Worm (Caenorhabditis elegans): ENCODE measurements around the gene C10C5.5.

C10C5.5 gene

DNA sequence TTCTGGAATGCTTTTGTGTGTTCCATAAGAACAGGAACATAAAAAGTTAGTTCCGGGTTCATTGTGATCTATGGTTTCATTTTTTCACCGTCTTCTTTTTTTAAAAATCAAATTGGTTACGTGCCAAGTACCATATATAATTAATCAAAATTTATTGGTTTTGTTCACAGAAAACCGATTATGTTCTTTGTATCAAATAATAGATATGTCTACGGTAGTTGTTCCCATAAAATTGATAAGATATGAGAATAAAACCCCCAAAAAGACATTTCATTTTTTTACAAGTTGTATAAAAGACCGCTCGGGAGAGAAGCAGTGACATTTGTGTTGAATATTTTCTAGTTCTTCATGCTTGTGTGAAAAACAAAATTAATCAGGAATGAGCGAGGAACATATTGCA is at the start of gene C10C5.5:
TSS of gene C10C5.5 (plus strand) at position 301 of the 400 bp plus-strand sequence.
- TF ChIP-seq him-1 (tag; optimal IDR thresholded peaks at IDR 0.05) (no peak), dao-5 (tag; optimal IDR thresholded peaks at IDR 0.05) (no peak), W03F9.2 (tag; optimal IDR thresholded peaks at IDR 0.05) (no peak)

- TF ChIP-seq him-1 (tag; optimal IDR thresholded peaks at IDR 0.05) (no peak), dao-5 (tag; optimal IDR thresholded peaks at IDR 0.05) (no peak), W03F9.2 (tag; optimal IDR thresholded peaks at IDR 0.05) (no peak)
These were observed 48.2 kb upstream of the C10C5.5 start for ce11 chrIV:9333007-9333406.

DNA sequence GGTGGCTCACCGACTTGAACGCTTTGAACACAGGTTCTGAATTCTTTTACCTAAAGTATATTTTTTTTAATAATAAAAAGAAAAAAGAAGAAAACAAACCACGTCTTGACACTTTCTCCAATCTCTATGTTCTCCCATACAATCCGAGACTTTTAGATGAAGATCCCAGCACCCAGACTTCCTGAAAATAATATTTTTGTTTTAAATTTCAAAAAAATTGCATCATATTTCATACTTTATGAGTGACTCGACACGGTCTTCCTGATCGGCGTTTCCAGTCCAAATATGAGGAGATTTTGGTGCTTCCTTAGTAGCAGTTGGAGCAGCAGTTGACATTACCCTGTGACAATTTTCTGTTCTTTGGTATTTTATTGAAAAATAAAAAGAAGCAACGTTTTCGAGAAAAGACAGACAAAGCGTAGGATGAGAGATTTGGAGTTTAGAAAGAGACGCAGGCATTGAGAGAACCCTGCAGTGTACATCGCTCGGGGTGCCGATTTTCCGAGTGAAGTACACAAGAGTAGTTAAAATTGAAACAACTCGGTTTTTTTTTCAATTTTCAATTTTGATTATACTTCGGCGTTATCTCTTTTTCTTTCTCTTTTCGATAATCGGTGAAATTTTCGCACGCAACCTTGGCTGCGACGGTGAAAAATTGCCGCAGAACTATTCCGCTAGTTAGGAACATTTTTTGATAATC is 45.5 kb upstream of the C10C5.5 start, which contains the start of the genes coa-4 and T20D3.14:
TSS of gene coa-4 (minus strand) at position 51 of the 700 bp plus-strand sequence.
TSS of gene T20D3.14 (minus strand) at position 358 of the 700 bp plus-strand sequence.
- TF ChIP-seq W03F9.2 (tag; optimal IDR thresholded peaks at IDR 0.05) (no peak), dao-5 (tag; optimal IDR thresholded peaks at IDR 0.05) (no peak), him-1 (tag; optimal IDR thresholded peaks at IDR 0.05) (no peak)

ce11 chrIV:9336538-9337090 is 44.6 kb upstream of the C10C5.5 start, which contains the start of gene T20D3.5:
Gene T20D3.5, plus strand, starts transcription at chrIV:9337040.
- no peak for TF ChIP-seq W03F9.2 (tag; optimal IDR thresholded peaks at IDR 0.05)
- no peak for TF ChIP-seq dao-5 (tag; optimal IDR thresholded peaks at IDR 0.05)
- no peak for TF ChIP-seq him-1 (tag; optimal IDR thresholded peaks at IDR 0.05)

ce11 chrIV:9339205-9339604 is 42.0 kb upstream of the C10C5.5 start, which contains the start of gene T20D3.6:
Gene T20D3.6, minus strand, starts transcription at chrIV:9339305.
- no peak for TF ChIP-seq him-1 (tag; optimal IDR thresholded peaks at IDR 0.05)
- no peak for TF ChIP-seq W03F9.2 (tag; optimal IDR thresholded peaks at IDR 0.05)
- TF ChIP-seq dao-5 (tag; optimal IDR thresholded peaks at IDR 0.05) = no peak

DNA sequence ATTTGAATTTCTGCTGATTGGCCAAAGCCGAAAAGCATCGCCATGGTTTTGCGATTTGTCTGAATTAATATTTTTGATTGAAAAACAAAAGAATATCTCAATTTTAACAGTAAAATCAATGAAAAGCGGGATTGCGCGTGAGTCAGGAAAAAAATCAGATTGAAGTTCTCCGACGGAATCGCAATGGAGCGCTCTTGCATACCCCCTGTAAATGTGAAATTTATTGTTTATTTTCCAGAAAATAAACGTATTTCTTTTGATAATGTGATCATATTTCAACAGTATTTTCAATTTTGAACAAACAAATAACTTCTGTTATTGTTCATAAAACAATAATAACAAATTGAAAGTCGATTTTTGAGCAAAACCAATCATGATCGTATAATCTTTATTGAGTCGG is 39.6 kb upstream of the C10C5.5 start, which contains the start of gene vps-26:
TSS of gene vps-26 (minus strand) at position 200 of the 400 bp plus-strand sequence.
- no peak for TF ChIP-seq dao-5 (tag; optimal IDR thresholded peaks at IDR 0.05)
- TF ChIP-seq W03F9.2 (tag; optimal IDR thresholded peaks at IDR 0.05) = peak; percentile 22
- no peak for TF ChIP-seq him-1 (tag; optimal IDR thresholded peaks at IDR 0.05)

DNA sequence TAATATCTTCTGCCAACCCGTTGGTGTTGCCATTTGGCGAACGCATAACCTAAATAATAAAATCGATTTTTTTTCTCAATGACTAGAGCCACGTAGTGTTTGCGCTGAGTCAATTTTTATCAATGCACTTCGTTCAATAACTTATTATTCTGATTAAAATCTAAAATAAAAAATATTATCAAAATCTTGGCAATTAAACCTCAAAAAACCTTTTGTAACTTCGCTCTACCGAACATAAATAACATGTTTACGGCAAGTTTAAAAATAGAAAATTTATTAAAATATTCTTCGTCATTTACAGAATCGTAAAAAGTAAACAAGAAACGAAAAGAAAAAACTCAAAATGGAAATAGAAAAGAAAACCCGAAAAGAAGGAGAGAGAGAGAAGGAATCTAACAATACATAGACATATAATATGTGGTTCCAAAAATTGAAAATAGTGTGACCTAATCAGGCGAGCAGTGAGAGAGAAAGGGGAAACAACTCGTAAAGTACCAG is 38.1 kb upstream of the C10C5.5 start, which contains the start of gene pigc-1:
TSS of gene pigc-1 (minus strand) at position 51 of the 498 bp plus-strand sequence.
- TF ChIP-seq W03F9.2 (tag; optimal IDR thresholded peaks at IDR 0.05) = peak; percentile 1
- TF ChIP-seq dao-5 (tag; optimal IDR thresholded peaks at IDR 0.05) = no peak

DNA sequence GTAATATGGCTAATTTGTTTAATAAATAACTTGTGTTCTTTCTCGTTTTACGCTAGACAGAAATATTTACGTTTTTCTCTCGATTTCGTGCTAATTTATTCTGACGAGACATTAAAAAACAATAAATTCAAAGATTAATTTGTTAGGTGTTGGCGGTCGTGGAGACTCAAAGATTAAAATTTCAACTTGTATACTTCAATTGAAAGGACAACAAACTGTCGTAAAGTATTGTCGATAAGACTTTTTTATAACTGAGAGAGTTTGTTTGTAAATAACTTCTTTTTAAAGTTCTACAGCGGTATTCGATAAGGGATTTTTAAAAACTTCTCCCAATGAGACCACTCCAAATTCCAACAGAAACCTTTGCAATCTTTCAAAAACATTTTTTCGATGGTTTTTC is 27.5 kb upstream of the C10C5.5 start:
- TF ChIP-seq dao-5 (tag; optimal IDR thresholded peaks at IDR 0.05) = no peak

DNA sequence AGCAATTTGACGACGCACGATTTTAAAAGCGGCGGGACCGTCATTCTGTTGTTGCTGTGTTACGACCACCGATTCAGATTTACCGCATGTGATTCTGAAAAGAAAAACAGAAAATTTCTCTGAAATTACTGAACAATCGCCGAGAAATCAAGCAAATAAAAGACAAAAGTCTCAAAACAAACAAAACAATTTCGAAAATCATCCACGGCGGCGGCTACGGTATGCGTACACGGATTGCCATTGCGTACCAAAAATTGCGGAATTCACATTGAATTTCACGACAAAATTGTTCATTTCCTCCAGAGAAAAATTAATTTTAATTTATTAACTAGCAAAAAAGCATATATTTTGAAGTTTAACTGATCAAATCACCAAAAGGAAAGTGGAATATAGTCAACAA is 14.8 kb upstream of the C10C5.5 start, which contains the start of gene pezo-1:
TSS of gene pezo-1 (minus strand) at position 101 of the 400 bp plus-strand sequence.
- TF ChIP-seq him-1 (tag; optimal IDR thresholded peaks at IDR 0.05) (no peak), W03F9.2 (tag; optimal IDR thresholded peaks at IDR 0.05) (no peak), dao-5 (tag; optimal IDR thresholded peaks at IDR 0.05) (no peak)

DNA sequence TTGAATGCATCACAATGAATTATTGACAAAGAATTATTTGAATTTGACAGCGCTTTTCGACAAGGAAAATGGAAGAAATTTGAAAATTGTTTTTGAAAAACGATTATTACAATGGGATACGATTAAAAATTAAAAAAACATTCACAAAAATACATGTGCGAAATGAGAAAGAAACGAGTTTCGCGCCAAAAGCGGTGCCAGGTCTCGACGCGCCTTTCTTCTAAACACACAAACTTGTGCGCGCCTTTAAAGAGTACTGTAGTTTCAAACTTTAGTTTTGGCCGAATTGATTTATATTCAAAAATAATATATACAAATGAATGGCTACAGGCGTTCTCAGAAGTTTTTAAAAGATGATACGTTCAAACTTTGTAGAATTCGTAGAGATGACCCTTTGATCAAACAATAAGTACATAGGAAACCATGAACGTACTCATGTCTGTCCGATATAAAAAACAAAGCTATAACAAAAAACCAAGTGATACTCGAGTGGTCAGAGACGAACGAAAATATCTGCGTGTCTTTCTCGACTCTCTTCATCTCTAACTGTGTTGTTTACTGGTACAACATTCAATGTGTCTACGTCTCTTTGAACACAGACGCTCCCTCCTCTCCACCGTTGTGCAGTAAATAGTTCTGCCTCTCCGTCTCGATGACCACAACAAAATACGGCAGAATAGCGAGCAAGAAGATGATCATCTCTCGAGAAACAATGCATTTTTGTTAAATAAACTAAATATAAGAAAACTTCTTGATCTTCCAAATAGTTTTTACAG is 13.2 kb upstream of the C10C5.5 start:
- peak; percentile 43 for TF ChIP-seq W03F9.2 (tag; optimal IDR thresholded peaks at IDR 0.05)
- no peak for TF ChIP-seq dao-5 (tag; optimal IDR thresholded peaks at IDR 0.05)

DNA sequence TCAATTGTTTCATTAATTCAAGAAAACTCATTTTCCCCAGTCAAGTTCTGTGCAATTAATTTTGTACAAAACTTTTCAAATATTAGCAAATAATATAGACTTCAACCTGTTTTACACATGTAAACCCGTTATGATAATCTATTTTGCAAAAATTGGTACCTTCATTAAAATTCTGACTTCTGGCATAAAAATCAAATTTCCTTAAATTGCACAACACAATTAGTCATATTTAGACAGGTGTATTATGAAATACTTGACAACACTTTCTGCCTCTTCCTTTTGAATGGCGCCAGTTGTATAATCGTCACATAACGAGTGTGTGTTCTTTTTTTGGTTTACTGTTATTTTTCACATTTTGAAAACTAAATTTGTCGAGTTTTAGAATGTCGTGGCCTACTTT is 10.1 kb upstream of the C10C5.5 start, which contains the start of gene fbxc-58:
TSS of gene fbxc-58 (plus strand) at position 383 of the 400 bp plus-strand sequence.
- TF ChIP-seq W03F9.2 (tag; optimal IDR thresholded peaks at IDR 0.05) = no peak
- no peak for TF ChIP-seq dao-5 (tag; optimal IDR thresholded peaks at IDR 0.05)
- no peak for TF ChIP-seq him-1 (tag; optimal IDR thresholded peaks at IDR 0.05)

- TF ChIP-seq him-1 (tag; optimal IDR thresholded peaks at IDR 0.05) (no peak), W03F9.2 (tag; optimal IDR thresholded peaks at IDR 0.05) (no peak), dao-5 (tag; optimal IDR thresholded peaks at IDR 0.05) (no peak)
These were observed 6.7 kb upstream of the C10C5.5 start, which contains the start of gene C10C5.3 for ce11 chrIV:9374529-9374928. Gene C10C5.3, plus strand, starts transcription at chrIV:9374829.

- no peak for TF ChIP-seq dao-5 (tag; optimal IDR thresholded peaks at IDR 0.05)
- TF ChIP-seq him-1 (tag; optimal IDR thresholded peaks at IDR 0.05) = no peak
- TF ChIP-seq W03F9.2 (tag; optimal IDR thresholded peaks at IDR 0.05) = no peak
These were observed 4.7 kb upstream of the C10C5.5 start for ce11 chrIV:9376550-9376949.
